Worm (Caenorhabditis elegans) whole organism, L1 larva: ENCODE data around the gene F35E12.6.

Experiments used
- blmp-1 ChIP-seq: fragments of 150-350 bp; optimal IDR thresholded peaks from 2 replicates; lab custom pipeline; 2014; ENCODE audit warnings: missing biosample characterization, missing genetic modification characterization
- ceh-88 ChIP-seq: fragments of 200-800 bp; sonication (Bioruptor generic); IDR thresholded peaks from 2 replicates; pipeline ENCODE4 v1.3.6; 2022; ENCODE audit warnings: missing genetic modification characterization, missing compliant biosample characterization
- egl-27 ChIP-seq, 2 experiments: fragments of 150-350 bp in 1 of 2; sonication (generic microtip); optimal IDR thresholded peaks; 3 replicates each; lab custom pipeline; 2017 to 2018; ENCODE audit warnings: missing biosample characterization in 2 of 2, missing genetic modification characterization in 2 of 2, missing genetic modification reagents in 2 of 2
- fos-1 ChIP-seq: fragments of 150-350 bp; optimal IDR thresholded peaks from 2 replicates; lab custom pipeline; 2014; ENCODE audit warnings: missing biosample characterization, missing genetic modification characterization
- lin-13 ChIP-seq: fragments of 150-350 bp; optimal IDR thresholded peaks from 2 replicates; lab custom pipeline; 2014; ENCODE audit warnings: missing biosample characterization, missing genetic modification reagents, missing genetic modification characterization
- lin-15B ChIP-seq: fragments of 150-350 bp; sonication (generic microtip); optimal IDR thresholded peaks from 3 replicates; lab custom pipeline; 2014; ENCODE audit warnings: missing biosample characterization, missing genetic modification characterization
- nhr-90 ChIP-seq: sonication (generic microtip); optimal IDR thresholded peaks from 2 replicates; lab custom pipeline; 2016; ENCODE audit warnings: mild to moderate bottlenecking, missing genetic modification characterization, missing compliant biosample characterization; ENCODE audit not compliant: poor library complexity
- snpc-4 ChIP-seq: fragments of 150-350 bp; optimal IDR thresholded peaks from 2 replicates; lab custom pipeline; 2014; ENCODE audit warnings: missing biosample characterization, missing genetic modification characterization
- unc-130 ChIP-seq: fragments of 150-350 bp; optimal IDR thresholded peaks from 2 replicates; lab custom pipeline; 2017; ENCODE audit warnings: missing biosample characterization, missing genetic modification characterization, inconsistent platforms
- unc-30 ChIP-seq: sonication (generic microtip); optimal IDR thresholded peaks from 2 replicates; lab custom pipeline; 2017; ENCODE audit warnings: missing biosample characterization, missing genetic modification characterization
- unc-62 ChIP-seq: fragments of 150-350 bp; optimal IDR thresholded peaks from 2 replicates; lab custom pipeline; 2014; ENCODE audit warnings: missing biosample characterization, missing genetic modification reagents, missing genetic modification characterization
- zag-1 ChIP-seq: fragments of 150-350 bp; optimal IDR thresholded peaks from 2 replicates; lab custom pipeline; 2014; ENCODE audit warnings: missing biosample characterization, missing genetic modification characterization

DNA sequence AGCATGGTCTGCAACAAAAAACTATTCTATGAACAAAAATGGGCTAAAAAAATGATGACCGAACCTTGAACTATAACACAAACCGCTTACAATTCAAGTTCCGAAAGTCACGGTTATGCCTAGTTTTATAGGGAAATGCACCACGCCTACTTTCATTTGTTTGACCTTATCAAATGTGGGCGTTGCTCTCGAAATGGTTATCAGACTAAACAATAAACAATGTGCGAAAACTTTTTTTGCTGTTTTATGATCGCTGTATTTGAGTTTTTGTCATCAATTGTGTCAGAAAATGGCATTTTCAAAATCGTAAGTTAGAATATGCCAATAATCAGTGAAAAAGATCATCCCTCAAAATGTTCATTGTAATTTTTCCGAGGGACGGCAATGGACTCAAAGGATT lies at the start of gene F35E12.6:
- TF ChIP-seq unc-130 (tag; lab: Kevin White, UChicago), result no peak
- TF ChIP-seq unc-30, result no peak
- no peak for TF ChIP-seq fos-1 (tag; lab: Kevin White, UChicago)
- no peak for TF ChIP-seq lin-15B (tag; lab: Kevin White, UChicago)
- no peak for TF ChIP-seq nhr-90 (tag; lab: Kevin White, UChicago)
- no peak for TF ChIP-seq zag-1 (tag; lab: Kevin White, UChicago)
- TF ChIP-seq egl-27 (tag; optimal IDR thresholded peaks at IDR 0.05; lab: Kevin White, UChicago), result no peak
- no peak for TF ChIP-seq lin-13 (GFP tag; lab: Kevin White, UChicago)
- no peak for TF ChIP-seq unc-62 (GFP tag; lab: Kevin White, UChicago)
- no peak for TF ChIP-seq blmp-1 (tag; lab: Kevin White, UChicago)
- no peak for TF ChIP-seq snpc-4
- TF ChIP-seq ceh-88 (GFP tag; lab: Robert Waterston, UW), result no peak
